Fruit fly (Drosophila melanogaster) whole organism, embryonic: ENCODE measurements around the gene ago.

Experiments used
- Abd-B ChIP-seq: fragments of 200-800 bp; sonication (Bioruptor generic); optimal IDR thresholded peaks from 2 replicates; lab custom pipeline; 2018; ENCODE audit warnings: missing biosample characterization, mild to moderate bottlenecking, missing genetic modification characterization, moderate library complexity
- CG10147 ChIP-seq: fragments of 200-800 bp; sonication (Bioruptor generic); optimal IDR thresholded peaks from 2 replicates; lab custom pipeline; 2019; ENCODE audit warnings: missing biosample characterization, mild to moderate bottlenecking, missing genetic modification characterization, moderate library complexity
- CG10565 ChIP-seq: fragments of 200-800 bp; sonication (Bioruptor generic); optimal IDR thresholded peaks from 3 replicates; lab custom pipeline; 2016; ENCODE audit warnings: missing biosample characterization, mild to moderate bottlenecking, missing genetic modification characterization
- CG10654 ChIP-seq: fragments of 200-800 bp; sonication (Bioruptor generic); optimal IDR thresholded peaks from 2 replicates; lab custom pipeline; 2016; ENCODE audit warnings: missing biosample characterization, missing genetic modification characterization
- CG10959 ChIP-seq: fragments of 200-800 bp; sonication (Bioruptor generic); IDR thresholded peaks from 2 replicates; pipeline ENCODE4 v1.3.6; 2022; ENCODE audit warnings: missing biosample characterization, missing genetic modification characterization
- CG15073 ChIP-seq: fragments of 200-800 bp; sonication (Bioruptor generic); optimal IDR thresholded peaks from 2 replicates; lab custom pipeline; 2016; ENCODE audit warnings: missing biosample characterization, missing genetic modification characterization
- CG15269 ChIP-seq: fragments of 200-800 bp; sonication (Bioruptor generic); optimal IDR thresholded peaks from 2 replicates; lab custom pipeline; 2018; ENCODE audit warnings: missing biosample characterization, mild to moderate bottlenecking, missing genetic modification characterization, moderate library complexity
- CG17912 ChIP-seq: fragments of 200-800 bp; sonication (Bioruptor generic); optimal IDR thresholded peaks from 2 replicates; lab custom pipeline; 2018; ENCODE audit warnings: missing biosample characterization, mild to moderate bottlenecking, missing genetic modification characterization
- CG18764 ChIP-seq: fragments of 200-800 bp; sonication (Bioruptor generic); optimal IDR thresholded peaks from 3 replicates; lab custom pipeline; 2016; ENCODE audit warnings: missing biosample characterization, missing genetic modification characterization
- CG33213 ChIP-seq: fragments of 200-800 bp; sonication (Bioruptor generic); optimal IDR thresholded peaks from 3 replicates; lab custom pipeline; 2016; ENCODE audit warnings: missing biosample characterization, missing genetic modification characterization
- CG4282 ChIP-seq: fragments of 200-800 bp; sonication (Bioruptor generic); optimal IDR thresholded peaks from 2 replicates; lab custom pipeline; 2016; ENCODE audit warnings: missing biosample characterization, missing genetic modification characterization
- CG43689 ChIP-seq: fragments of 200-800 bp; sonication (Bioruptor generic); IDR thresholded peaks from 2 replicates; pipeline ENCODE4 v1.3.6; 2022; ENCODE audit warnings: missing biosample characterization, missing genetic modification characterization
- CG4404 ChIP-seq: fragments of 200-800 bp; sonication (Bioruptor generic); IDR thresholded peaks from 2 replicates; pipeline ENCODE4 v1.3.6; 2022; ENCODE audit warnings: missing biosample characterization, missing genetic modification characterization
- CG6175 ChIP-seq: fragments of 200-800 bp; sonication (Bioruptor generic); IDR thresholded peaks from 3 replicates; pipeline ENCODE4 v1.3.6; 2022; ENCODE audit warnings: missing biosample characterization, missing genetic modification characterization
- CG6254 ChIP-seq: fragments of 200-800 bp; sonication (Bioruptor generic); optimal IDR thresholded peaks from 3 replicates; lab custom pipeline; 2017; ENCODE audit warnings: mild to moderate bottlenecking, missing biosample characterization, missing genetic modification reagents, missing genetic modification characterization
- CG6683 ChIP-seq: fragments of 200-800 bp; sonication (Bioruptor generic); optimal IDR thresholded peaks from 2 replicates; lab custom pipeline; 2017; ENCODE audit warnings: missing biosample characterization, mild to moderate bottlenecking, missing genetic modification characterization, missing genetic modification reagents
- CG6791 ChIP-seq: fragments of 200-800 bp; sonication (Bioruptor generic); IDR thresholded peaks from 3 replicates; pipeline ENCODE4 v1.3.6; 2022; ENCODE audit warnings: missing biosample characterization, missing genetic modification characterization; ENCODE audit not compliant: partially characterized antibody
- CG6813 ChIP-seq: fragments of 200-800 bp; sonication (Bioruptor generic); optimal IDR thresholded peaks from 2 replicates; lab custom pipeline; 2017; ENCODE audit warnings: missing biosample characterization, missing genetic modification characterization, mild to moderate bottlenecking, moderate library complexity, missing genetic modification reagents
- CG6854 ChIP-seq: fragments of 200-800 bp; sonication (Bioruptor generic); optimal IDR thresholded peaks from 3 replicates; lab custom pipeline; 2017; ENCODE audit warnings: missing biosample characterization, mild to moderate bottlenecking, missing genetic modification characterization
- CG7839 ChIP-seq: fragments of 200-800 bp; sonication (Bioruptor generic); optimal IDR thresholded peaks from 3 replicates; lab custom pipeline; 2018; ENCODE audit warnings: missing biosample characterization, mild to moderate bottlenecking, missing genetic modification characterization, moderate library complexity
- Dad ChIP-seq: fragments of 200-800 bp; sonication (Bioruptor generic); optimal IDR thresholded peaks from 3 replicates; lab custom pipeline; 2016; ENCODE audit warnings: missing biosample characterization, missing genetic modification characterization
- Doc2 ChIP-seq: fragments of 200-800 bp; sonication (Bioruptor generic); IDR thresholded peaks from 2 replicates; pipeline ENCODE4 v1.3.6; 2022; ENCODE audit warnings: missing biosample characterization, missing genetic modification characterization
- Fer3 ChIP-seq: fragments of 200-800 bp; sonication (Bioruptor generic); optimal IDR thresholded peaks from 2 replicates; lab custom pipeline; 2018; ENCODE audit warnings: missing biosample characterization, mild to moderate bottlenecking, missing genetic modification characterization, moderate library complexity
- Hr3 ChIP-seq: fragments of 200-800 bp; sonication (Bioruptor generic); optimal IDR thresholded peaks from 3 replicates; lab custom pipeline; 2016; ENCODE audit warnings: missing biosample characterization, missing genetic modification characterization
- Hr51 ChIP-seq, 2 experiments: fragments of 200-800 bp; sonication (Bioruptor generic); optimal IDR thresholded peaks; 2 replicates in 1 of 2; 3 replicates in 1 of 2; lab custom pipeline; 2016 to 2018; ENCODE audit warnings: missing biosample characterization in 2 of 2, missing genetic modification characterization in 2 of 2, mild to moderate bottlenecking in 1 of 2, moderate library complexity in 1 of 2
- Hsf ChIP-seq: fragments of 200-800 bp; sonication (Bioruptor generic); optimal IDR thresholded peaks from 3 replicates; lab custom pipeline; 2016; ENCODE audit warnings: missing biosample characterization, missing genetic modification characterization
- Mad ChIP-seq: fragments of 200-800 bp; sonication (Bioruptor generic); optimal IDR thresholded peaks from 2 replicates; lab custom pipeline; 2016; ENCODE audit warnings: missing biosample characterization, missing genetic modification characterization
- Med ChIP-seq: fragments of 200-800 bp; sonication (Bioruptor generic); peaks from one replicate; lab custom pipeline; 2016; ENCODE audit warnings: missing biosample characterization, missing genetic modification characterization, mild to moderate bottlenecking, inconsistent platforms, moderate library complexity
- NK7.1 ChIP-seq: fragments of 200-800 bp; sonication (Bioruptor generic); optimal IDR thresholded peaks from 3 replicates; lab custom pipeline; 2016; ENCODE audit warnings: missing biosample characterization, missing genetic modification characterization
- PHDP ChIP-seq: fragments of 200-800 bp; sonication (Bioruptor generic); optimal IDR thresholded peaks from 3 replicates; lab custom pipeline; 2018; ENCODE audit warnings: missing biosample characterization, mild to moderate bottlenecking, missing genetic modification characterization, moderate library complexity
- Poxn ChIP-seq: fragments of 200-800 bp; sonication (Bioruptor generic); IDR thresholded peaks from 2 replicates; pipeline ENCODE4 v1.3.6; 2022; ENCODE audit warnings: missing biosample characterization, missing genetic modification characterization
- Vsx1 ChIP-seq: fragments of 200-800 bp; sonication (Bioruptor generic); optimal IDR thresholded peaks from 2 replicates; lab custom pipeline; 2017; ENCODE audit warnings: missing biosample characterization, mild to moderate bottlenecking, missing genetic modification characterization, missing genetic modification reagents
- ac ChIP-seq: fragments of 200-800 bp; sonication (Bioruptor generic); optimal IDR thresholded peaks from 3 replicates; lab custom pipeline; 2017; ENCODE audit warnings: missing biosample characterization, mild to moderate bottlenecking, missing genetic modification characterization
- aop ChIP-seq: fragments of 200-800 bp; sonication (Bioruptor generic); IDR thresholded peaks from 2 replicates; pipeline ENCODE4 v1.3.6; 2022; ENCODE audit warnings: missing biosample characterization, missing genetic modification characterization
- cad ChIP-seq: fragments of >200 bp; optimal IDR thresholded peaks from 2 replicates; lab custom pipeline; 2017; ENCODE audit warnings: missing biosample characterization, missing genetic modification characterization
- chif ChIP-seq, 2 experiments: fragments of 200-800 bp; sonication (Bioruptor generic); optimal IDR thresholded peaks; 3 replicates each; lab custom pipeline; 2016; ENCODE audit warnings: missing biosample characterization in 2 of 2, missing genetic modification characterization in 2 of 2
- crc ChIP-seq: fragments of 200-800 bp; sonication (Bioruptor generic); optimal IDR thresholded peaks from 2 replicates; lab custom pipeline; 2016; ENCODE audit warnings: missing biosample characterization, missing genetic modification characterization
- dmrt99B ChIP-seq: fragments of 200-800 bp; sonication (Bioruptor generic); optimal IDR thresholded peaks from 2 replicates; lab custom pipeline; 2018; ENCODE audit warnings: missing biosample characterization, mild to moderate bottlenecking, missing genetic modification characterization, moderate library complexity
- eyg ChIP-seq: fragments of 200-800 bp; sonication (Bioruptor generic); optimal IDR thresholded peaks from 3 replicates; lab custom pipeline; 2016; ENCODE audit warnings: missing biosample characterization, missing genetic modification characterization
- hb ChIP-seq: fragments of 200-800 bp; sonication (Bioruptor generic); IDR thresholded peaks from 3 replicates; pipeline ENCODE4 v1.3.6; 2022; ENCODE audit warnings: missing biosample characterization, missing genetic modification characterization; ENCODE audit not compliant: partially characterized antibody
- ind ChIP-seq: fragments of 200-800 bp; sonication (Bioruptor generic); optimal IDR thresholded peaks from 3 replicates; lab custom pipeline; 2016; ENCODE audit warnings: missing biosample characterization, missing genetic modification characterization
- jing ChIP-seq: fragments of 200-800 bp; sonication (Bioruptor generic); optimal IDR thresholded peaks from 2 replicates; lab custom pipeline; 2018; ENCODE audit warnings: missing biosample characterization, mild to moderate bottlenecking, missing genetic modification characterization
- jumu ChIP-seq: fragments of 200-800 bp; sonication (Bioruptor generic); optimal IDR thresholded peaks from 3 replicates; lab custom pipeline; 2016; ENCODE audit warnings: missing biosample characterization, missing genetic modification characterization
- kah ChIP-seq: fragments of 200-800 bp; sonication (Bioruptor generic); optimal IDR thresholded peaks from 2 replicates; lab custom pipeline; 2018; ENCODE audit warnings: missing biosample characterization, mild to moderate bottlenecking, missing genetic modification characterization
- knrl ChIP-seq: fragments of 200-800 bp; sonication (Bioruptor generic); IDR thresholded peaks from 3 replicates; pipeline ENCODE4 v1.3.6; 2022; ENCODE audit warnings: missing biosample characterization, missing genetic modification characterization; ENCODE audit not compliant: partially characterized antibody
- mld ChIP-seq: fragments of 200-800 bp; sonication (Bioruptor generic); IDR thresholded peaks from 3 replicates; pipeline ENCODE4 v1.3.6; 2022; ENCODE audit warnings: missing biosample characterization, missing genetic modification characterization; ENCODE audit not compliant: partially characterized antibody
- ro ChIP-seq: fragments of 200-800 bp; sonication (Bioruptor generic); IDR thresholded peaks from 2 replicates; pipeline ENCODE4 v1.3.6; 2022; ENCODE audit warnings: missing biosample characterization, missing genetic modification characterization
- slou ChIP-seq: fragments of 200-800 bp; sonication (Bioruptor generic); optimal IDR thresholded peaks from 3 replicates; lab custom pipeline; 2016; ENCODE audit warnings: missing biosample characterization, missing genetic modification characterization
- sug ChIP-seq: fragments of 200-800 bp; optimal IDR thresholded peaks from 2 replicates; lab custom pipeline; 2019; ENCODE audit warnings: missing biosample characterization, mild to moderate bottlenecking, missing genetic modification characterization, moderate library complexity
- zfh1 ChIP-seq: fragments of 200-800 bp; sonication (Bioruptor generic); IDR thresholded peaks from 3 replicates; pipeline ENCODE4 v1.3.6; 2022; ENCODE audit warnings: missing biosample characterization, missing genetic modification characterization

ago gene

dm6 chr3L:4259102-4259558, 5.0 kb upstream of the ago start, which contains the start of the genes CG15011 and CG1309 (continued):
- peak; percentile 79 to 90 for TF ChIP-seq chif (GFP tag; optimal IDR thresholded peaks at IDR 0.05; lab: Kevin White, UChicago)
- TF ChIP-seq Hr51 (GFP tag; optimal IDR thresholded peaks at IDR 0.05; lab: Kevin White, UChicago), result peak; percentile 80 to 81
- peak; percentile 63 for TF ChIP-seq crc (GFP tag; lab: Kevin White, UChicago)
- peak; percentile 92 for TF ChIP-seq sug (tag; lab: Kevin White, UChicago)
- 0 out of 2 replicates have a peak, but pooled peaks have one; percentile 24 for TF ChIP-seq Poxn (GFP tag; lab: Robert Waterston, UW)
- no peak for TF ChIP-seq aop (GFP tag; lab: Robert Waterston, UW)
- TF ChIP-seq CG4282 (GFP tag; lab: Kevin White, UChicago), result no peak
- TF ChIP-seq CG6254 (GFP tag; lab: Kevin White, UChicago), result peak; percentile 40
- TF ChIP-seq Vsx1 (GFP tag; lab: Kevin White, UChicago), result peak; percentile 54
- peak; percentile 75 for TF ChIP-seq CG18764
- peak; percentile 69 for TF ChIP-seq knrl (GFP tag; lab: Robert Waterston, UW)
- TF ChIP-seq cad (GFP tag; lab: Kevin White, UChicago), result no peak
- TF ChIP-seq CG6854 (GFP tag; lab: Kevin White, UChicago), result no peak
- TF ChIP-seq Abd-B (GFP tag; lab: Kevin White, UChicago), result peak; percentile 89
- peak; percentile 14 for TF ChIP-seq kah
- TF ChIP-seq CG10959 (GFP tag; lab: Robert Waterston, UW), result peak; percentile 22; the same call in 1 of the 2 replicates
- no peak for TF ChIP-seq mld (GFP tag; lab: Robert Waterston, UW)
- peak; percentile 77 for TF ChIP-seq dmrt99B (tag; lab: Kevin White, UChicago)
- TF ChIP-seq PHDP (tag; lab: Kevin White, UChicago), result peak; percentile 83
- peak; percentile 80 for TF ChIP-seq CG10654 (GFP tag; lab: Kevin White, UChicago)
- peak; percentile 79 for TF ChIP-seq Fer3 (tag; lab: Kevin White, UChicago)
- peak; percentile 66 for TF ChIP-seq CG4404
- no peak for TF ChIP-seq Doc2 (GFP tag; lab: Robert Waterston, UW)
- TF ChIP-seq CG10565 (GFP tag; lab: Kevin White, UChicago), result peak; percentile 14
- peak; percentile 66 for TF ChIP-seq eyg (GFP tag; lab: Kevin White, UChicago)
- TF ChIP-seq slou (GFP tag; lab: Kevin White, UChicago), result peak; percentile 84
- TF ChIP-seq jing (GFP tag; lab: Kevin White, UChicago), result no peak
- TF ChIP-seq CG6791 (GFP tag; lab: Robert Waterston, UW), result no peak
- TF ChIP-seq ac (GFP tag; lab: Kevin White, UChicago), result peak; percentile 12
- no peak for TF ChIP-seq CG6175 (GFP tag; lab: Robert Waterston, UW)
- TF ChIP-seq CG7839, result peak; percentile 85
- TF ChIP-seq Dad (GFP tag; lab: Kevin White, UChicago), result peak; percentile 81
- TF ChIP-seq zfh1 (GFP tag; lab: Robert Waterston, UW), result peak; percentile 79; the same call in 2 of the 3 replicates
- peak; percentile 79 for TF ChIP-seq NK7.1 (GFP tag; lab: Kevin White, UChicago)
- peak; percentile 28 for TF ChIP-seq CG17912 (GFP tag; lab: Kevin White, UChicago)
- TF ChIP-seq CG15073 (GFP tag; lab: Kevin White, UChicago), result peak; percentile 26
- peak; percentile 90 for TF ChIP-seq ind (GFP tag; lab: Kevin White, UChicago)
- TF ChIP-seq CG33213 (GFP tag; lab: Kevin White, UChicago), result peak; percentile 75
- TF ChIP-seq CG43689 (GFP tag; lab: Robert Waterston, UW), result 0 out of 2 replicates have a peak, but pooled peaks have one; percentile 29
- TF ChIP-seq Hr3, result peak; percentile 93
- peak; percentile 49 for TF ChIP-seq CG6683 (GFP tag; lab: Kevin White, UChicago)
- no peak for TF ChIP-seq CG6813 (GFP tag; lab: Kevin White, UChicago)
- peak; percentile 81 for TF ChIP-seq jumu
- TF ChIP-seq Med (GFP tag; lab: Kevin White, UChicago), result peak; percentile 97
- no peak for TF ChIP-seq hb
- TF ChIP-seq Mad (GFP tag; lab: Kevin White, UChicago), result peak; percentile 80
- no peak for TF ChIP-seq ro (GFP tag; lab: Robert Waterston, UW)
- peak; percentile 81 for TF ChIP-seq CG10147 (GFP tag; lab: Kevin White, UChicago)
- peak; percentile 91 for TF ChIP-seq Hsf (GFP tag; lab: Kevin White, UChicago)
- peak; percentile 84 for TF ChIP-seq CG15269
